Worm (Caenorhabditis elegans) whole organism, L2 larva: Measurements from ENCODE around the gene unc-132.

Experiments used
- F13H6.1 ChIP-seq: sonication (generic microtip); optimal IDR thresholded peaks from 2 replicates; lab custom pipeline; 2016; ENCODE audit warnings: missing genetic modification characterization, missing compliant biosample characterization
- ama-1 ChIP-seq: fragments of 150-350 bp; optimal IDR thresholded peaks from 2 replicates; lab custom pipeline; 2018; ENCODE audit warnings: inconsistent platforms
- dmd-4 ChIP-seq: sonication (generic microtip); optimal IDR thresholded peaks from 2 replicates; lab custom pipeline; 2017; ENCODE audit warnings: missing biosample characterization, missing genetic modification characterization
- lin-13 ChIP-seq: fragments of 150-350 bp; optimal IDR thresholded peaks from 2 replicates; lab custom pipeline; 2014; ENCODE audit warnings: missing biosample characterization, missing genetic modification reagents, missing genetic modification characterization
- lin-39 ChIP-seq: fragments of 150-350 bp; optimal IDR thresholded peaks from 2 replicates; lab custom pipeline; 2014; ENCODE audit warnings: missing biosample characterization, missing genetic modification reagents, missing genetic modification characterization
- lsy-2 ChIP-seq, 2 experiments: fragments of 150-350 bp in 1 of 2; sonication (generic microtip) in 1 of 2; optimal IDR thresholded peaks; 2 replicates each; lab custom pipeline; 2014 to 2017; ENCODE audit warnings: missing biosample characterization in 2 of 2, missing genetic modification characterization in 2 of 2
- mab-5 ChIP-seq: fragments of 150-350 bp; optimal IDR thresholded peaks from 2 replicates; lab custom pipeline; 2014; ENCODE audit warnings: missing biosample characterization, missing genetic modification characterization
- nhr-10 ChIP-seq: sonication (generic microtip); optimal IDR thresholded peaks from 2 replicates; lab custom pipeline; 2017; ENCODE audit warnings: missing biosample characterization, missing genetic modification characterization
- nhr-21 ChIP-seq: fragments of 150-350 bp; optimal IDR thresholded peaks from 2 replicates; lab custom pipeline; 2014; ENCODE audit warnings: missing biosample characterization, missing genetic modification characterization
- nhr-23 ChIP-seq: fragments of 150-350 bp; optimal IDR thresholded peaks from 2 replicates; lab custom pipeline; 2014; ENCODE audit warnings: missing biosample characterization, missing genetic modification reagents, missing genetic modification characterization
- nhr-25 ChIP-seq: fragments of 150-350 bp; sonication (generic microtip); optimal IDR thresholded peaks from 3 replicates; lab custom pipeline; 2014; ENCODE audit warnings: missing biosample characterization, missing genetic modification characterization
- sem-4 ChIP-seq: fragments of 150-350 bp; optimal IDR thresholded peaks from 2 replicates; lab custom pipeline; 2014; ENCODE audit warnings: missing biosample characterization, missing genetic modification reagents, missing genetic modification characterization
- skn-1 ChIP-seq: sonication (generic microtip); optimal IDR thresholded peaks from 2 replicates; lab custom pipeline; 2017; ENCODE audit warnings: missing biosample characterization, missing genetic modification characterization
- zag-1 ChIP-seq: fragments of 150-350 bp; optimal IDR thresholded peaks from 2 replicates; lab custom pipeline; 2014; ENCODE audit warnings: missing biosample characterization, missing genetic modification characterization

DNA sequence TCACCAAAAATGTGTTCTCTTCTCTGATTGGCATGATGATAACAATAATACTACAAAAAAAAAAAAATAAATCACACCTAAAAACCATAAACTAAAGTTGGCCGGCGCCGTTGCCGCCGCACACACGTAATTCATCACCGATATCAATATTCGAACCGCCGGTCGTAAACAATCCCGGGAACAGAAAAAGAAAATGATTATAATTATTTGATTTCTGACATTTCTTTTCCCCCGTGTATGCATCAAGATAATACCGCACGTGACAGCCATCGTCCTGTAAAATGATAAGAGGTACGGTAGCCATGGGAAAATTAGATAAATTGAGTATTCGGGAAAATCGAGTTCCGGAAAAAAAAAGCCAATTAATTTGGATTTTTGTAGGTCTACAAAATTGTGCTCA lies 10.2 kb downstream of the unc-132 start:
- TF ChIP-seq sem-4 (tag; lab: Kevin White, UChicago) (no peak), lin-39 (tag; lab: Kevin White, UChicago) (no peak), lsy-2 (tag; optimal IDR thresholded peaks at IDR 0.05; lab: Kevin White, UChicago) (peak in 1 of 2 experiments; percentile 45), nhr-10 (tag; lab: Kevin White, UChicago) (no peak), nhr-23 (tag; lab: Kevin White, UChicago) (no peak), ama-1 (no peak), zag-1 (tag; lab: Kevin White, UChicago) (no peak), lin-13 (no peak), nhr-21 (tag; lab: Kevin White, UChicago) (no peak), dmd-4 (tag; lab: Kevin White, UChicago) (no peak), F13H6.1 (tag; lab: Kevin White, UChicago) (peak; percentile 50), mab-5 (tag; lab: Kevin White, UChicago) (no peak), nhr-25 (tag; lab: Kevin White, UChicago) (no peak), skn-1 (tag; lab: Kevin White, UChicago) (no peak)
